Fruit fly (Drosophila melanogaster) whole organism, embryonic: ENCODE measurements around the gene CG1999.

Experiments used
- Blimp-1 ChIP-seq: fragments of 200-800 bp; sonication (Bioruptor generic); optimal IDR thresholded peaks from 3 replicates; lab custom pipeline; 2018; ENCODE audit warnings: missing biosample characterization, missing genetic modification characterization, mild to moderate bottlenecking, moderate library complexity, missing genetic modification reagents
- CG10462 ChIP-seq: fragments of 200-800 bp; sonication (Bioruptor generic); optimal IDR thresholded peaks from 2 replicates; lab custom pipeline; 2016; ENCODE audit warnings: missing biosample characterization, missing genetic modification characterization
- CG10654 ChIP-seq: fragments of 200-800 bp; sonication (Bioruptor generic); optimal IDR thresholded peaks from 2 replicates; lab custom pipeline; 2016; ENCODE audit warnings: missing biosample characterization, missing genetic modification characterization
- CG11695 ChIP-seq: fragments of 200-800 bp; sonication (Bioruptor generic); IDR thresholded peaks from 3 replicates; pipeline ENCODE4 v1.3.6; 2022; ENCODE audit warnings: missing biosample characterization, missing genetic modification characterization
- CG11723 ChIP-seq: fragments of 200-800 bp; sonication (Bioruptor generic); optimal IDR thresholded peaks from 2 replicates; lab custom pipeline; 2017; ENCODE audit warnings: missing biosample characterization, mild to moderate bottlenecking, missing genetic modification characterization
- CG12744 ChIP-seq: fragments of 200-800 bp; sonication (Bioruptor generic); optimal IDR thresholded peaks from 2 replicates; lab custom pipeline; 2016; ENCODE audit warnings: missing biosample characterization, missing genetic modification characterization
- CG12942 ChIP-seq: fragments of 200-800 bp; sonication (Bioruptor generic); optimal IDR thresholded peaks from 3 replicates; lab custom pipeline; 2016; ENCODE audit warnings: missing biosample characterization, missing genetic modification characterization
- CG13424 ChIP-seq: fragments of 200-800 bp; sonication (Bioruptor generic); optimal IDR thresholded peaks from 2 replicates; lab custom pipeline; 2019; ENCODE audit warnings: missing biosample characterization, mild to moderate bottlenecking, missing genetic modification characterization, moderate library complexity
- CG13624 ChIP-seq: fragments of 200-800 bp; sonication (Bioruptor generic); optimal IDR thresholded peaks from 2 replicates; lab custom pipeline; 2016; ENCODE audit warnings: missing biosample characterization, missing genetic modification characterization
- CG17385 ChIP-seq: fragments of 200-800 bp; sonication (Bioruptor generic); optimal IDR thresholded peaks from 3 replicates; lab custom pipeline; 2018; ENCODE audit warnings: missing biosample characterization, mild to moderate bottlenecking, missing genetic modification characterization
- CG2120 ChIP-seq: fragments of 200-800 bp; sonication (Bioruptor generic); optimal IDR thresholded peaks from 3 replicates; lab custom pipeline; 2016; ENCODE audit warnings: missing biosample characterization, missing genetic modification characterization
- CG2202 ChIP-seq: fragments of 200-800 bp; sonication (Bioruptor generic); optimal IDR thresholded peaks from 2 replicates; lab custom pipeline; 2018; ENCODE audit warnings: missing biosample characterization, mild to moderate bottlenecking, missing genetic modification characterization
- CG2678 ChIP-seq: fragments of 200-800 bp; sonication (Bioruptor generic); optimal IDR thresholded peaks from 3 replicates; lab custom pipeline; 2019; ENCODE audit warnings: missing biosample characterization, mild to moderate bottlenecking, missing genetic modification characterization, moderate library complexity
- CG2875 ChIP-seq: fragments of 200-800 bp; sonication (Bioruptor generic); optimal IDR thresholded peaks from 2 replicates; lab custom pipeline; 2017; ENCODE audit warnings: missing biosample characterization, mild to moderate bottlenecking, missing genetic modification characterization, missing genetic modification reagents
- CG2889 ChIP-seq: fragments of 200-800 bp; sonication (Bioruptor generic); IDR thresholded peaks from 3 replicates; pipeline ENCODE4 v1.3.6; 2022; ENCODE audit warnings: missing biosample characterization, missing genetic modification characterization
- CG3065 ChIP-seq: fragments of 200-800 bp; sonication (Bioruptor generic); optimal IDR thresholded peaks from 2 replicates; lab custom pipeline; 2016; ENCODE audit warnings: missing biosample characterization, missing genetic modification characterization
- CG3163 ChIP-seq: fragments of 200-800 bp; sonication (Bioruptor generic); optimal IDR thresholded peaks from 3 replicates; lab custom pipeline; 2016; ENCODE audit warnings: missing biosample characterization, missing genetic modification characterization
- CG32767 ChIP-seq: fragments of 200-800 bp; sonication (Bioruptor generic); IDR thresholded peaks from 2 replicates; pipeline ENCODE4 v1.3.6; 2022; ENCODE audit warnings: missing biosample characterization, missing genetic modification characterization
- CG3995 ChIP-seq: fragments of 200-800 bp; sonication (Bioruptor generic); optimal IDR thresholded peaks from 3 replicates; lab custom pipeline; 2016; ENCODE audit warnings: missing biosample characterization, missing genetic modification characterization
- CG42726 ChIP-seq: fragments of 200-800 bp; sonication (Bioruptor generic); IDR thresholded peaks from 2 replicates; pipeline ENCODE4 v1.3.6; 2022; ENCODE audit warnings: missing biosample characterization, missing genetic modification characterization; ENCODE audit not compliant: partially characterized antibody
- CG4424 ChIP-seq: fragments of 200-800 bp; sonication (Bioruptor generic); optimal IDR thresholded peaks from 3 replicates; lab custom pipeline; 2016; ENCODE audit warnings: missing biosample characterization, missing genetic modification characterization
- CG5180 ChIP-seq: fragments of 200-800 bp; sonication (Bioruptor generic); optimal IDR thresholded peaks from 3 replicates; lab custom pipeline; 2017; ENCODE audit warnings: missing biosample characterization, missing genetic modification characterization, mild to moderate bottlenecking, moderate library complexity, missing genetic modification reagents
- CG6272 ChIP-seq: fragments of 200-800 bp; sonication (Bioruptor generic); IDR thresholded peaks from 2 replicates; pipeline ENCODE4 v1.3.6; 2022; ENCODE audit warnings: missing biosample characterization, missing genetic modification characterization
- CkIIα-i1 ChIP-seq: fragments of 200-800 bp; sonication (Bioruptor generic); IDR thresholded peaks from 2 replicates; pipeline ENCODE4 v1.3.6; 2022; ENCODE audit warnings: missing biosample characterization, missing genetic modification characterization
- CoRest ChIP-seq: fragments of 200-800 bp; sonication (Bioruptor generic); optimal IDR thresholded peaks from 3 replicates; lab custom pipeline; 2018; ENCODE audit warnings: missing biosample characterization, mild to moderate bottlenecking, missing genetic modification characterization, moderate library complexity
- Dad ChIP-seq: fragments of 200-800 bp; sonication (Bioruptor generic); optimal IDR thresholded peaks from 3 replicates; lab custom pipeline; 2016; ENCODE audit warnings: missing biosample characterization, missing genetic modification characterization
- HHEX ChIP-seq: fragments of 200-800 bp; sonication (Bioruptor generic); optimal IDR thresholded peaks from 3 replicates; lab custom pipeline; 2017; ENCODE audit warnings: missing biosample characterization, mild to moderate bottlenecking, missing genetic modification characterization, missing genetic modification reagents
- HmgZ ChIP-seq: fragments of 200-800 bp; sonication (Bioruptor generic); optimal IDR thresholded peaks from 2 replicates; lab custom pipeline; 2018; ENCODE audit warnings: missing biosample characterization, mild to moderate bottlenecking, missing genetic modification characterization
- Hr78 ChIP-seq, 2 experiments: fragments of 200-800 bp in 1 of 2; fragments of >200 bp in 1 of 2; sonication (Bioruptor generic) in 1 of 2; optimal IDR thresholded peaks; 2 replicates each; lab custom pipeline; 2017 to 2019; ENCODE audit warnings: missing biosample characterization in 2 of 2, missing genetic modification characterization in 2 of 2, mild to moderate bottlenecking in 1 of 2, moderate library complexity in 1 of 2
- Hsf ChIP-seq: fragments of 200-800 bp; sonication (Bioruptor generic); optimal IDR thresholded peaks from 3 replicates; lab custom pipeline; 2016; ENCODE audit warnings: missing biosample characterization, missing genetic modification characterization
- Max ChIP-seq: fragments of 200-800 bp; sonication (Bioruptor generic); optimal IDR thresholded peaks from 2 replicates; lab custom pipeline; 2016; ENCODE audit warnings: missing biosample characterization, mild to moderate bottlenecking, missing genetic modification characterization
- Mes4 ChIP-seq: fragments of 200-800 bp; sonication (Bioruptor generic); optimal IDR thresholded peaks from 2 replicates; lab custom pipeline; 2016; ENCODE audit warnings: missing biosample characterization, missing genetic modification characterization
- Taf1 ChIP-seq: fragments of 200-800 bp; sonication (Bioruptor generic); IDR thresholded peaks from 2 replicates; pipeline ENCODE4 v1.3.6; 2022; ENCODE audit warnings: missing biosample characterization, missing genetic modification characterization
- Usf ChIP-seq: fragments of 200-800 bp; sonication (Bioruptor generic); optimal IDR thresholded peaks from 2 replicates; lab custom pipeline; 2017; ENCODE audit warnings: missing genotype, missing biosample characterization, missing genetic modification characterization
- ab ChIP-seq: fragments of 200-800 bp; sonication (Bioruptor generic); optimal IDR thresholded peaks from 2 replicates; lab custom pipeline; 2016; ENCODE audit warnings: missing biosample characterization, missing genetic modification characterization
- cas ChIP-seq: fragments of 200-800 bp; sonication (Bioruptor generic); IDR thresholded peaks from 2 replicates; pipeline ENCODE4 v1.3.6; 2022; ENCODE audit warnings: missing biosample characterization, missing genetic modification characterization
- fd64A ChIP-seq: fragments of 200-800 bp; sonication (Bioruptor generic); optimal IDR thresholded peaks from 3 replicates; lab custom pipeline; 2018; ENCODE audit warnings: missing biosample characterization, mild to moderate bottlenecking, missing genetic modification characterization
- insv ChIP-seq, 2 experiments: fragments of 200-800 bp; sonication (Bioruptor generic); optimal IDR thresholded peaks; 3 replicates each; lab custom pipeline; 2016 to 2018; ENCODE audit warnings: missing biosample characterization in 2 of 2, missing genetic modification characterization in 2 of 2
- jing ChIP-seq: fragments of 200-800 bp; sonication (Bioruptor generic); optimal IDR thresholded peaks from 2 replicates; lab custom pipeline; 2018; ENCODE audit warnings: missing biosample characterization, mild to moderate bottlenecking, missing genetic modification characterization
- oc ChIP-seq: fragments of 200-800 bp; sonication (Bioruptor generic); optimal IDR thresholded peaks from 2 replicates; lab custom pipeline; 2018; ENCODE audit warnings: missing biosample characterization, mild to moderate bottlenecking, missing genetic modification characterization, moderate library complexity
- odd ChIP-seq: fragments of 200-800 bp; sonication (Bioruptor generic); optimal IDR thresholded peaks from 2 replicates; lab custom pipeline; 2017; ENCODE audit warnings: missing biosample characterization, mild to moderate bottlenecking, missing genetic modification characterization
- onecut ChIP-seq: fragments of 200-800 bp; sonication (Bioruptor generic); IDR thresholded peaks from 2 replicates; pipeline ENCODE4 v1.3.6; 2022; ENCODE audit warnings: missing biosample characterization, missing genetic modification characterization
- org-1 ChIP-seq: fragments of 200-800 bp; sonication (Bioruptor generic); optimal IDR thresholded peaks from 2 replicates; lab custom pipeline; 2017; ENCODE audit warnings: missing biosample characterization, missing genetic modification characterization
- peb ChIP-seq: fragments of 200-800 bp; sonication (Bioruptor generic); IDR thresholded peaks from 2 replicates; pipeline ENCODE4 v1.3.6; 2022; ENCODE audit warnings: missing biosample characterization, missing genetic modification characterization
- pho ChIP-seq: fragments of 200-800 bp; sonication (Bioruptor generic); optimal IDR thresholded peaks from 2 replicates; lab custom pipeline; 2016; ENCODE audit warnings: missing biosample characterization, missing genetic modification characterization
- row ChIP-seq: fragments of 200-800 bp; sonication (Bioruptor generic); IDR thresholded peaks from 3 replicates; pipeline ENCODE4 v1.3.6; 2022; ENCODE audit warnings: missing biosample characterization, missing genetic modification characterization
- shn ChIP-seq: fragments of 200-800 bp; sonication (Bioruptor generic); optimal IDR thresholded peaks from 3 replicates; lab custom pipeline; 2016; ENCODE audit warnings: missing biosample characterization, missing genetic modification characterization
- sisA ChIP-seq: fragments of 200-800 bp; sonication (Bioruptor generic); IDR thresholded peaks from 2 replicates; pipeline ENCODE4 v1.3.6; 2022; ENCODE audit warnings: missing biosample characterization, missing genetic modification characterization
- tap ChIP-seq: fragments of 200-800 bp; optimal IDR thresholded peaks from 3 replicates; lab custom pipeline; 2019; ENCODE audit warnings: missing biosample characterization, mild to moderate bottlenecking, missing genetic modification characterization, moderate library complexity
- tgo ChIP-seq: fragments of 200-800 bp; sonication (Bioruptor generic); IDR thresholded peaks from 3 replicates; pipeline ENCODE4 v1.3.6; 2022; ENCODE audit warnings: missing biosample characterization, missing genetic modification characterization
- unpg ChIP-seq: fragments of 200-800 bp; sonication (Bioruptor generic); optimal IDR thresholded peaks from 3 replicates; lab custom pipeline; 2018; ENCODE audit warnings: missing biosample characterization, mild to moderate bottlenecking, missing genetic modification characterization, moderate library complexity
- yki ChIP-seq: fragments of >200 bp; optimal IDR thresholded peaks from 3 replicates; lab custom pipeline; 2018

CG1999 gene

dm6 chrX:7333298-7333743 lies 25.3 kb upstream of the CG1999 start (continued):
- TF ChIP-seq CG6272 (GFP tag; lab: Robert Waterston, UW) (no peak), Mes4 (GFP tag; lab: Kevin White, UChicago) (peak; percentile 37), CoRest (tag; lab: Kevin White, UChicago) (no peak), tap (tag; lab: Kevin White, UChicago) (no peak), insv (GFP tag; optimal IDR thresholded peaks at IDR 0.05; lab: Kevin White, UChicago) (peak in 1 of 2 experiments; percentile 16), CG11695 (GFP tag; lab: Robert Waterston, UW) (peak; percentile 58; the same call in 2 of the 3 replicates), cas (GFP tag; lab: Robert Waterston, UW) (no peak), CG3065 (GFP tag; lab: Kevin White, UChicago) (peak; percentile 25), yki (lab: Kevin White, UChicago) (no peak), CG17385 (GFP tag; lab: Kevin White, UChicago) (peak; percentile 16), HHEX (GFP tag; lab: Kevin White, UChicago) (no peak), jing (GFP tag; lab: Kevin White, UChicago) (no peak), CG4424 (no peak), CG13424 (tag; lab: Kevin White, UChicago) (peak; percentile 13), pho (GFP tag; lab: Kevin White, UChicago) (no peak), Blimp-1 (GFP tag; lab: Kevin White, UChicago) (peak; percentile 20), CG3163 (GFP tag; lab: Kevin White, UChicago) (no peak), CG10462 (GFP tag; lab: Kevin White, UChicago) (no peak), row (GFP tag; lab: Robert Waterston, UW) (no peak), onecut (GFP tag; lab: Robert Waterston, UW) (peak; percentile 87), HmgZ (tag; lab: Kevin White, UChicago) (peak; percentile 53), CG2889 (GFP tag; lab: Robert Waterston, UW) (no peak), odd (GFP tag; lab: Kevin White, UChicago) (peak; percentile 38), CG10654 (peak; percentile 39), Max (GFP tag; lab: Kevin White, UChicago) (no peak), CG11723 (GFP tag; lab: Kevin White, UChicago) (no peak), sisA (GFP tag; lab: Robert Waterston, UW) (no peak), Usf (GFP tag; lab: Kevin White, UChicago) (no peak), fd64A (peak; percentile 72), CG13624 (GFP tag; lab: Kevin White, UChicago) (no peak), CG2678 (tag; lab: Kevin White, UChicago) (peak; percentile 49), Hr78 (GFP tag; optimal IDR thresholded peaks at IDR 0.05; lab: Kevin White, UChicago) (no peak), Taf1 (GFP tag; lab: Robert Waterston, UW) (no peak), CG3995 (GFP tag; lab: Kevin White, UChicago) (no peak), org-1 (GFP tag; lab: Kevin White, UChicago) (peak; percentile 51), oc (tag; lab: Kevin White, UChicago) (peak; percentile 17), CG32767 (GFP tag; lab: Robert Waterston, UW) (no peak), CG5180 (GFP tag; lab: Kevin White, UChicago) (peak; percentile 53), unpg (no peak), Dad (peak; percentile 1), CG2120 (GFP tag; lab: Kevin White, UChicago) (no peak), ab (GFP tag; lab: Kevin White, UChicago) (no peak), Hsf (no peak), CG12942 (GFP tag; lab: Kevin White, UChicago) (no peak), CG2875 (GFP tag; lab: Kevin White, UChicago) (peak; percentile 57), CG12744 (no peak), CG42726 (no peak), CkIIα-i1 (no peak), peb (GFP tag; lab: Robert Waterston, UW) (0 out of 2 replicates have a peak, but pooled peaks have one; percentile 11), CG2202 (tag; lab: Kevin White, UChicago) (peak; percentile 40), shn (GFP tag; lab: Kevin White, UChicago) (no peak), tgo (no peak)
